Comparison of ENCODE assay signal across 3 worm cellular contexts in the genomic region with DNA sequence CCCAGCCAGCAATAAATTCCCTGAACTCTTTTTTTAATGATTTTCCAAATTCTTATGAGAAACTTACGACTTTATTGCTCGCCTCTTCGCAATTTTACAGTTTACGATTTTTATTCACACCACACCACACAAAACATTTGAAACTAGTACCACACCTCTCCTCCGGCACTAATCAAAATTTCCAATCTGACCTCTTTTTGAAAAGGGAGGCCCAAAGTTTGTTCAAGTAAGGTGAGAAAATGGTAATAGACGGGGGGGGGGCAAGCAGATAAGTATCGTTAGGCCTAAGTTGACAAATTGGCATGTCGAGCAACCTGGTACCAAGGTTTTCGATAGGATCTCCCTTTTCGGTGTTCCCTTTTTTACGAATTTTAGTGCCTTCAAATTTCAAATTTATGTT.
TF ChIP-seq lines count a peak whose summit lies in the region.

No protein-coding gene starts in this region.

TF ChIP-seq in whole organism, L1 larva, 84 proteins besides CTCF, POLR2A, EP300 and RAD21:
- TF ChIP-seq ztf-11 (tag; optimal IDR thresholded peaks at IDR 0.05; lab: Kevin White, UChicago) (no peak), pqm-1 (tag; optimal IDR thresholded peaks at IDR 0.05; lab: Kevin White, UChicago) (no peak), ceh-82 (tag; optimal IDR thresholded peaks at IDR 0.05; lab: Kevin White, UChicago) (no peak), nhr-28 (tag; optimal IDR thresholded peaks at IDR 0.05; lab: Kevin White, UChicago) (no peak), swsn-7 (tag; optimal IDR thresholded peaks at IDR 0.05; lab: Kevin White, UChicago) (no peak), snpc-4 (tag; optimal IDR thresholded peaks at IDR 0.05; lab: Kevin White, UChicago) (no peak), lin-39 (tag; optimal IDR thresholded peaks at IDR 0.05; lab: Kevin White, UChicago) (no peak), Y116A8C.19 (tag; optimal IDR thresholded peaks at IDR 0.05; lab: Kevin White, UChicago; ENCODE audit: borderline replicate concordance) (no peak), nhr-85 (tag; lab: Kevin White, UChicago) (peak; percentile 71), mep-1 (tag; optimal IDR thresholded peaks at IDR 0.05; lab: Kevin White, UChicago) (no peak), nhr-19 (GFP tag; conservative IDR thresholded peaks at IDR 0.05; lab: Robert Waterston, UW) (no peak), C04F5.9 (tag; optimal IDR thresholded peaks at IDR 0.05; lab: Kevin White, UChicago) (no peak), efl-1 (optimal IDR thresholded peaks at IDR 0.05; lab: Kevin White, UChicago) (no peak), efl-1 (GFP tag; optimal IDR thresholded peaks at IDR 0.05 in 1 of 2; lab: Kevin White, UChicago) (peak in 1 of 2 experiments; percentile 53), sptf-1 (tag; optimal IDR thresholded peaks at IDR 0.05; lab: Kevin White, UChicago) (no peak)

TF ChIP-seq in whole organism, L2 larva, 48 proteins besides CTCF, POLR2A, EP300 and RAD21:
- no peak for TF ChIP-seq nhr-77 (tag; optimal IDR thresholded peaks at IDR 0.05; lab: Kevin White, UChicago)
- peak; percentile 74 for TF ChIP-seq ceh-16 (tag; optimal IDR thresholded peaks at IDR 0.05; lab: Kevin White, UChicago)
- TF ChIP-seq nhr-21 (tag; optimal IDR thresholded peaks at IDR 0.05; lab: Kevin White, UChicago), result no peak
- TF ChIP-seq alr-1 (tag; optimal IDR thresholded peaks at IDR 0.05; lab: Kevin White, UChicago), result no peak
- TF ChIP-seq nhr-6 (tag; optimal IDR thresholded peaks at IDR 0.05; lab: Kevin White, UChicago), result no peak
- no peak for TF ChIP-seq snpc-4 (tag; optimal IDR thresholded peaks at IDR 0.05; lab: Kevin White, UChicago)

TF ChIP-seq in whole organism, L3 larva, 47 proteins besides CTCF, POLR2A, EP300 and RAD21:
- TF ChIP-seq elt-1 (tag; optimal IDR thresholded peaks at IDR 0.05; lab: Kevin White, UChicago), result peak; percentile 4
- TF ChIP-seq nhr-77 (tag; optimal IDR thresholded peaks at IDR 0.05; lab: Kevin White, UChicago), result no peak
